Fruit fly (Drosophila melanogaster) Kc167 (cell line): Measurements from ENCODE around the gene Cyp6d4.

Experiments
- Sin3A ChIP-seq: fragments of >200 bp; optimal IDR thresholded peaks from 2 replicates; lab custom pipeline; 2018; ENCODE audit warnings: missing external identifiers
- psq ChIP-seq: fragments of >200 bp; optimal IDR thresholded peaks from 2 replicates; lab custom pipeline; 2017; ENCODE audit warnings: missing external identifiers

DNA sequence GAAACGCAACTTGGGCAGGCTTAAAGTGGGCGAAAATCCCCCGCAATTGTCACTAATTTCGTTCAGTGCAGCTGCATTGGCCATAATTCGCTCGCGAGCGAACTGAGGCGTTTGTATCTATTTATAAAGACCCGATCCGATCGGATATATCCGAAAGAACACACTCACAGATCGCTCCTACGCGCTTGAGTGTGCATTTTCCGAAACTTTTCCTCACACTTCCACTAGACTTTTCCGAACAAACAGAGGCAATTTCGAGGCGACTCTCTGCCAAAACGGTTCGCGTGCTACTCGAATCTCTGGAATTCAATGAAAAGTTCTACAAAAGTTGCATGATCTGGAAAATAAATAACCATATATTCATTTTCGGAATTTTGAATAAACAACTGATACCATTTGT lies 3.7 kb downstream of the Cyp6d4 start, which contains the start of the genes CG6972 and CCAP:
- no peak for TF ChIP-seq psq (lab: Kevin White, UChicago)
- no peak for TF ChIP-seq Sin3A (lab: Kevin White, UChicago)
